Worm (Caenorhabditis elegans) whole organism, L4/young adult: ENCODE measurements around the gene R02F2.7.

Source experiments
- W03F9.2 ChIP-seq: fragments of 150-350 bp; optimal IDR thresholded peaks from 2 replicates; lab custom pipeline; 2014; ENCODE audit warnings: missing biosample characterization, missing genetic modification characterization
- dao-5 ChIP-seq: sonication (generic microtip); optimal IDR thresholded peaks from 2 replicates; lab custom pipeline; 2016; ENCODE audit warnings: missing genotype, missing genetic modification characterization, moderate library complexity, missing compliant biosample characterization

- no peak for TF ChIP-seq W03F9.2 (tag; lab: Kevin White, UChicago)
- TF ChIP-seq dao-5 (tag; lab: Kevin White, UChicago) = no peak
Measured at ce11 chrIII:5450430-5450829, 33.1 kb downstream of the R02F2.7 start, which contains the start of gene paa-1.
